Fruit fly (Drosophila melanogaster) whole organism, embryonic: ENCODE data around the gene kra.
A peak's percentile ranks its signal among the peaks of the same experiment; 100 is the strongest.

Experiments used
- Asciz ChIP-seq: fragments of 200-800 bp; sonication (Bioruptor generic); optimal IDR thresholded peaks from 2 replicates; lab custom pipeline; 2017; ENCODE audit warnings: missing biosample characterization, mild to moderate bottlenecking, missing genetic modification characterization, missing genetic modification reagents
- BEAF-32 ChIP-seq: fragments of 200-800 bp; sonication (Bioruptor generic); optimal IDR thresholded peaks from 3 replicates; lab custom pipeline; 2017; ENCODE audit warnings: missing biosample characterization, missing genetic modification characterization, mild to moderate bottlenecking, moderate library complexity, missing genetic modification reagents
- CG11723 ChIP-seq: fragments of 200-800 bp; sonication (Bioruptor generic); optimal IDR thresholded peaks from 2 replicates; lab custom pipeline; 2017; ENCODE audit warnings: missing biosample characterization, mild to moderate bottlenecking, missing genetic modification characterization
- CG12071 ChIP-seq: fragments of 200-800 bp; sonication (Bioruptor generic); optimal IDR thresholded peaks from 3 replicates; lab custom pipeline; 2018; ENCODE audit warnings: missing biosample characterization, mild to moderate bottlenecking, missing genetic modification characterization
- CG12659 ChIP-seq: fragments of 200-800 bp; sonication (Bioruptor generic); optimal IDR thresholded peaks from 3 replicates; lab custom pipeline; 2017; ENCODE audit warnings: mild to moderate bottlenecking, missing biosample characterization, missing genetic modification reagents, missing genetic modification characterization
- CG14050 ChIP-seq: fragments of 200-800 bp; sonication (Bioruptor generic); IDR thresholded peaks from 3 replicates; pipeline ENCODE4 v1.3.6; 2022; ENCODE audit warnings: missing biosample characterization, missing genetic modification characterization
- CG1602 ChIP-seq: fragments of 200-800 bp; sonication (Bioruptor generic); optimal IDR thresholded peaks from 3 replicates; lab custom pipeline; 2016; ENCODE audit warnings: missing biosample characterization, missing genetic modification characterization
- CG17385 ChIP-seq: fragments of 200-800 bp; sonication (Bioruptor generic); optimal IDR thresholded peaks from 3 replicates; lab custom pipeline; 2018; ENCODE audit warnings: missing biosample characterization, mild to moderate bottlenecking, missing genetic modification characterization
- CG18262 ChIP-seq: fragments of 200-800 bp; optimal IDR thresholded peaks from 3 replicates; lab custom pipeline; 2019; ENCODE audit warnings: missing biosample characterization, mild to moderate bottlenecking, missing genetic modification characterization, moderate library complexity
- CG2116 ChIP-seq: fragments of 200-800 bp; sonication (Bioruptor generic); optimal IDR thresholded peaks from 3 replicates; lab custom pipeline; 2018; ENCODE audit warnings: missing biosample characterization, mild to moderate bottlenecking, missing genetic modification characterization
- CG2120 ChIP-seq: fragments of 200-800 bp; sonication (Bioruptor generic); optimal IDR thresholded peaks from 3 replicates; lab custom pipeline; 2016; ENCODE audit warnings: missing biosample characterization, missing genetic modification characterization
- CG34224 ChIP-seq: fragments of 200-800 bp; sonication (Bioruptor generic); IDR thresholded peaks from 3 replicates; pipeline ENCODE4 v1.3.6; 2022; ENCODE audit warnings: missing biosample characterization, missing genetic modification characterization; ENCODE audit not compliant: partially characterized antibody
- CG4424 ChIP-seq: fragments of 200-800 bp; sonication (Bioruptor generic); optimal IDR thresholded peaks from 3 replicates; lab custom pipeline; 2016; ENCODE audit warnings: missing biosample characterization, missing genetic modification characterization
- CG4707 ChIP-seq: fragments of 200-800 bp; sonication (Bioruptor generic); optimal IDR thresholded peaks from 2 replicates; lab custom pipeline; 2018; ENCODE audit warnings: missing biosample characterization, mild to moderate bottlenecking, missing genetic modification characterization, moderate library complexity
- CG4820 ChIP-seq: fragments of 200-800 bp; sonication (Bioruptor generic); optimal IDR thresholded peaks from 3 replicates; lab custom pipeline; 2016; ENCODE audit warnings: missing biosample characterization, missing genetic modification characterization
- CG6654 ChIP-seq: fragments of 200-800 bp; sonication (Bioruptor generic); optimal IDR thresholded peaks from 2 replicates; lab custom pipeline; 2017; ENCODE audit warnings: missing biosample characterization, mild to moderate bottlenecking, missing genetic modification characterization
- CG7357 ChIP-seq: fragments of 200-800 bp; sonication (Bioruptor generic); IDR thresholded peaks from 3 replicates; pipeline ENCODE4 v1.3.6; 2022; ENCODE audit warnings: missing biosample characterization, missing genetic modification characterization
- CG8388 ChIP-seq: fragments of 200-800 bp; sonication (Bioruptor generic); optimal IDR thresholded peaks from 2 replicates; lab custom pipeline; 2019; ENCODE audit warnings: missing biosample characterization, mild to moderate bottlenecking, missing genetic modification characterization, moderate library complexity
- CG9932 ChIP-seq: fragments of 200-800 bp; sonication (Bioruptor generic); IDR thresholded peaks from 2 replicates; pipeline ENCODE4 v1.3.6; 2022; ENCODE audit warnings: missing biosample characterization, missing genetic modification characterization
- CHES-1-like ChIP-seq: fragments of 200-800 bp; sonication (Bioruptor generic); optimal IDR thresholded peaks from 2 replicates; lab custom pipeline; 2016; ENCODE audit warnings: missing biosample characterization, missing genetic modification characterization
- Dbx ChIP-seq: fragments of 200-800 bp; sonication (Bioruptor generic); IDR thresholded peaks from 3 replicates; pipeline ENCODE4 v1.3.6; 2022; ENCODE audit warnings: missing biosample characterization, missing genetic modification characterization
- Dek ChIP-seq: fragments of 200-800 bp; sonication (Bioruptor generic); optimal IDR thresholded peaks from 3 replicates; lab custom pipeline; 2019; ENCODE audit warnings: missing biosample characterization, mild to moderate bottlenecking, missing genetic modification characterization, moderate library complexity
- Dfd ChIP-seq, 2 experiments: fragments of >200 bp; optimal IDR thresholded peaks; 2 replicates each; lab custom pipeline; 2017; ENCODE audit warnings: missing biosample characterization in 2 of 2, missing genetic modification characterization in 2 of 2
- Doc3 ChIP-seq: fragments of 200-800 bp; sonication (Bioruptor generic); IDR thresholded peaks from 3 replicates; pipeline ENCODE4 v1.3.6; 2022; ENCODE audit warnings: missing biosample characterization, missing genetic modification characterization; ENCODE audit not compliant: partially characterized antibody
- E2f2 ChIP-seq: fragments of 200-800 bp; sonication (Bioruptor generic); IDR thresholded peaks from 2 replicates; pipeline ENCODE4 v1.3.6; 2022; ENCODE audit warnings: missing biosample characterization, missing genetic modification characterization
- Fer1 ChIP-seq: fragments of 200-800 bp; sonication (Bioruptor generic); optimal IDR thresholded peaks from 2 replicates; lab custom pipeline; 2017; ENCODE audit warnings: missing biosample characterization, mild to moderate bottlenecking, missing genetic modification characterization
- Gug ChIP-seq: fragments of 200-800 bp; sonication (Bioruptor generic); IDR thresholded peaks from 4 replicates; pipeline ENCODE4 v1.3.6; 2022; ENCODE audit warnings: missing biosample characterization, missing genetic modification characterization
- HLH3B ChIP-seq: fragments of 200-800 bp; sonication (Bioruptor generic); IDR thresholded peaks from 2 replicates; pipeline ENCODE4 v1.3.6; 2022; ENCODE audit warnings: missing biosample characterization, missing genetic modification characterization
- Hr51 ChIP-seq, 2 experiments: fragments of 200-800 bp; sonication (Bioruptor generic); optimal IDR thresholded peaks; 2 replicates in 1 of 2; 3 replicates in 1 of 2; lab custom pipeline; 2016 to 2018; ENCODE audit warnings: missing biosample characterization in 2 of 2, missing genetic modification characterization in 2 of 2, mild to moderate bottlenecking in 1 of 2, moderate library complexity in 1 of 2
- Med ChIP-seq: fragments of 200-800 bp; sonication (Bioruptor generic); peaks from one replicate; lab custom pipeline; 2016; ENCODE audit warnings: missing biosample characterization, missing genetic modification characterization, mild to moderate bottlenecking, inconsistent platforms, moderate library complexity
- Mrtf ChIP-seq: fragments of 200-800 bp; sonication (Bioruptor generic); IDR thresholded peaks from 3 replicates; pipeline ENCODE4 v1.3.6; 2022; ENCODE audit warnings: missing biosample characterization, missing genetic modification characterization
- Nf-YA ChIP-seq: fragments of 200-800 bp; sonication (Bioruptor generic); IDR thresholded peaks from 2 replicates; pipeline ENCODE4 v1.3.6; 2022; ENCODE audit warnings: missing biosample characterization, missing genetic modification characterization
- Oaz ChIP-seq: fragments of 200-800 bp; sonication (Bioruptor generic); IDR thresholded peaks from 2 replicates; pipeline ENCODE4 v1.3.6; 2022; ENCODE audit warnings: missing biosample characterization, missing genetic modification characterization
- TFAM ChIP-seq: fragments of 200-800 bp; sonication (Bioruptor generic); optimal IDR thresholded peaks from 2 replicates; lab custom pipeline; 2017; ENCODE audit warnings: missing biosample characterization, missing genetic modification characterization, inconsistent platforms
- ab ChIP-seq: fragments of 200-800 bp; sonication (Bioruptor generic); optimal IDR thresholded peaks from 2 replicates; lab custom pipeline; 2016; ENCODE audit warnings: missing biosample characterization, missing genetic modification characterization
- amos ChIP-seq: fragments of 200-800 bp; sonication (Bioruptor generic); IDR thresholded peaks from 2 replicates; pipeline ENCODE4 v1.3.6; 2022; ENCODE audit warnings: missing biosample characterization, missing genetic modification characterization; ENCODE audit not compliant: partially characterized antibody
- az2 ChIP-seq: fragments of 200-800 bp; sonication (Bioruptor generic); optimal IDR thresholded peaks from 3 replicates; lab custom pipeline; 2016; ENCODE audit warnings: missing biosample characterization, missing genetic modification characterization
- bsh ChIP-seq, 2 experiments: fragments of 200-800 bp; sonication (Bioruptor generic); optimal IDR thresholded peaks; 2 replicates each; lab custom pipeline; 2017 to 2018; ENCODE audit warnings: mild to moderate bottlenecking in 2 of 2, missing biosample characterization in 2 of 2, missing genetic modification characterization in 2 of 2, moderate library complexity in 1 of 2
- caup ChIP-seq: fragments of 200-800 bp; sonication (Bioruptor generic); optimal IDR thresholded peaks from 3 replicates; lab custom pipeline; 2017; ENCODE audit warnings: missing biosample characterization, mild to moderate bottlenecking, missing genetic modification characterization, moderate library complexity; ENCODE audit not compliant: severe bottlenecking
- croc ChIP-seq: fragments of 200-800 bp; sonication (Bioruptor generic); conservative IDR thresholded peaks from 3 replicates; pipeline ENCODE4 v1.3.6; 2022; ENCODE audit warnings: missing biosample characterization, missing genetic modification characterization
- da ChIP-seq: fragments of 200-800 bp; sonication (Bioruptor generic); optimal IDR thresholded peaks from 2 replicates; lab custom pipeline; 2016; ENCODE audit warnings: missing biosample characterization, missing genetic modification characterization
- dmrt99B ChIP-seq: fragments of 200-800 bp; sonication (Bioruptor generic); optimal IDR thresholded peaks from 2 replicates; lab custom pipeline; 2018; ENCODE audit warnings: missing biosample characterization, mild to moderate bottlenecking, missing genetic modification characterization, moderate library complexity
- emc ChIP-seq: fragments of 200-800 bp; sonication (Bioruptor generic); optimal IDR thresholded peaks from 2 replicates; lab custom pipeline; 2016; ENCODE audit warnings: missing biosample characterization, missing genetic modification characterization
- eyg ChIP-seq: fragments of 200-800 bp; sonication (Bioruptor generic); optimal IDR thresholded peaks from 3 replicates; lab custom pipeline; 2016; ENCODE audit warnings: missing biosample characterization, missing genetic modification characterization
- fu2 ChIP-seq: fragments of 200-800 bp; sonication (Bioruptor generic); optimal IDR thresholded peaks from 2 replicates; lab custom pipeline; 2016; ENCODE audit warnings: missing biosample characterization, missing genetic modification characterization
- insv ChIP-seq, 2 experiments: fragments of 200-800 bp; sonication (Bioruptor generic); optimal IDR thresholded peaks; 3 replicates each; lab custom pipeline; 2016 to 2018; ENCODE audit warnings: missing biosample characterization in 2 of 2, missing genetic modification characterization in 2 of 2
- oc ChIP-seq: fragments of 200-800 bp; sonication (Bioruptor generic); optimal IDR thresholded peaks from 2 replicates; lab custom pipeline; 2018; ENCODE audit warnings: missing biosample characterization, mild to moderate bottlenecking, missing genetic modification characterization, moderate library complexity
- odd ChIP-seq: fragments of 200-800 bp; sonication (Bioruptor generic); optimal IDR thresholded peaks from 2 replicates; lab custom pipeline; 2017; ENCODE audit warnings: missing biosample characterization, mild to moderate bottlenecking, missing genetic modification characterization
- run ChIP-seq: fragments of 200-800 bp; sonication (Bioruptor generic); optimal IDR thresholded peaks from 3 replicates; lab custom pipeline; 2018; ENCODE audit warnings: missing biosample characterization, mild to moderate bottlenecking, missing genetic modification characterization
- seq ChIP-seq: fragments of 200-800 bp; sonication (Bioruptor generic); IDR thresholded peaks from 2 replicates; pipeline ENCODE4 v1.3.6; 2022; ENCODE audit warnings: missing biosample characterization, missing genetic modification characterization
- sr ChIP-seq: fragments of 200-800 bp; sonication (Bioruptor generic); IDR thresholded peaks from 3 replicates; pipeline ENCODE4 v1.3.6; 2022; ENCODE audit warnings: missing biosample characterization, missing genetic modification characterization
- zfh1 ChIP-seq: fragments of 200-800 bp; sonication (Bioruptor generic); IDR thresholded peaks from 3 replicates; pipeline ENCODE4 v1.3.6; 2022; ENCODE audit warnings: missing biosample characterization, missing genetic modification characterization

kra gene

DNA sequence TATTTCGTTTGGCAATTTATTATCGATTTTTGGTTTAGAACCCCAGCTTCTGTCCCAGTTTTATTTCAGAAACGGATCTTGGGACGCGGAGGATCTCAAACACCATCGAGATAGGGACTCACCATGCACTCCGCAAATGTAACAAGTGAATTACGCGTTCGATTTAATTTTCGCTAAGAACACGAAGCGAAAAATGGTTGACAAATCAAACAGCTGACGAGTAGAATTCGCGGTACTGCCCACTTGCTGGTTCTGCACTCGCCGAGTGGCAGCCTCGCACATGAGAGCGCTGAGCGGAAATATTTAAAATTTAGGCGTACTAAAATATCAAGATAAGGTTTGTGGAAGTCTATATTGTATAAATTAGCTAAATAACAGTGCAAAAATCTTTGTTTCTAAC is 37.5 kb downstream of the kra start, which contains the start of gene Pi4KIIalpha (continued):
- TF ChIP-seq CG4820 (GFP tag; lab: Kevin White, UChicago): no peak
- no peak for TF ChIP-seq eyg (GFP tag; lab: Kevin White, UChicago)
- TF ChIP-seq Dfd (GFP tag; optimal IDR thresholded peaks at IDR 0.05; lab: Kevin White, UChicago): no peak
- no peak for TF ChIP-seq dmrt99B (tag; lab: Kevin White, UChicago)
- no peak for TF ChIP-seq CG17385 (GFP tag; lab: Kevin White, UChicago)
- no peak for TF ChIP-seq Nf-YA (GFP tag; lab: Robert Waterston, UW)
- TF ChIP-seq Doc3: no peak
- TF ChIP-seq CG1602 (GFP tag; lab: Kevin White, UChicago): no peak
- TF ChIP-seq Med (GFP tag; lab: Kevin White, UChicago): no peak
- TF ChIP-seq Gug: no peak
- TF ChIP-seq sr (GFP tag; lab: Robert Waterston, UW): no peak
- no peak for TF ChIP-seq CG4424 (GFP tag; lab: Kevin White, UChicago)
- TF ChIP-seq CHES-1-like (GFP tag; lab: Kevin White, UChicago): no peak
- TF ChIP-seq caup (GFP tag; lab: Kevin White, UChicago): no peak
- no peak for TF ChIP-seq CG7357 (GFP tag; lab: Robert Waterston, UW)
- TF ChIP-seq amos (GFP tag; lab: Robert Waterston, UW): peak; percentile 25; the same call in 1 of the 2 replicates
- no peak for TF ChIP-seq Fer1 (GFP tag; lab: Kevin White, UChicago)
- TF ChIP-seq az2 (GFP tag; lab: Kevin White, UChicago): no peak
- TF ChIP-seq Asciz (GFP tag; lab: Kevin White, UChicago): no peak
- no peak for TF ChIP-seq CG18262
- TF ChIP-seq zfh1 (GFP tag; lab: Robert Waterston, UW): no peak
- TF ChIP-seq ab (GFP tag; lab: Kevin White, UChicago): no peak
- TF ChIP-seq BEAF-32 (GFP tag; lab: Kevin White, UChicago): peak; percentile 28
- TF ChIP-seq CG34224: no peak
- peak; percentile 21 for TF ChIP-seq CG2116
- no peak for TF ChIP-seq Dbx (GFP tag; lab: Robert Waterston, UW)
- TF ChIP-seq fu2: no peak
- peak in 1 of 2 experiments; percentile 15 for TF ChIP-seq insv (GFP tag; optimal IDR thresholded peaks at IDR 0.05; lab: Kevin White, UChicago)
- peak; percentile 93 for TF ChIP-seq E2f2 (GFP tag; lab: Robert Waterston, UW)
- TF ChIP-seq da (GFP tag; lab: Kevin White, UChicago): no peak
- no peak for TF ChIP-seq CG11723
- TF ChIP-seq oc (tag; lab: Kevin White, UChicago): no peak
- no peak for TF ChIP-seq croc (GFP tag; lab: Robert Waterston, UW)
- TF ChIP-seq Dek (tag; lab: Kevin White, UChicago): no peak
- TF ChIP-seq TFAM (GFP tag; lab: Kevin White, UChicago): no peak
- TF ChIP-seq CG9932 (GFP tag; lab: Robert Waterston, UW): no peak
- no peak for TF ChIP-seq CG12659 (GFP tag; lab: Kevin White, UChicago)
- no peak for TF ChIP-seq Mrtf
- TF ChIP-seq CG6654 (GFP tag; lab: Kevin White, UChicago): no peak
- TF ChIP-seq Hr51 (GFP tag; optimal IDR thresholded peaks at IDR 0.05; lab: Kevin White, UChicago): no peak
- no peak for TF ChIP-seq CG4707 (GFP tag; lab: Kevin White, UChicago)
- TF ChIP-seq odd (GFP tag; lab: Kevin White, UChicago): no peak
- no peak for TF ChIP-seq CG12071 (GFP tag; lab: Kevin White, UChicago)
- TF ChIP-seq run (tag; lab: Kevin White, UChicago): no peak
- no peak for TF ChIP-seq seq
- TF ChIP-seq CG14050 (GFP tag; lab: Robert Waterston, UW): no peak
- no peak for TF ChIP-seq emc (GFP tag; lab: Kevin White, UChicago)
- TF ChIP-seq CG2120 (GFP tag; lab: Kevin White, UChicago): no peak
- no peak for TF ChIP-seq CG8388
- no peak for TF ChIP-seq Oaz (GFP tag; lab: Robert Waterston, UW)
- TF ChIP-seq HLH3B (GFP tag; lab: Robert Waterston, UW): no peak
- TF ChIP-seq bsh (GFP tag; optimal IDR thresholded peaks at IDR 0.05; lab: Kevin White, UChicago): no peak
